Fruit fly (Drosophila melanogaster) whole organism: ENCODE data around the gene vilya.

Experiments used
- EcR ChIP-seq, 2 experiments: fragments of >200 bp; optimal IDR thresholded peaks; 2 replicates each; lab custom pipeline; 2017; ENCODE audit warnings: missing biosample characterization in 2 of 2, missing genetic modification characterization in 2 of 2, missing genetic modification reagents in 2 of 2
- psq ChIP-seq: fragments of >200 bp; optimal IDR thresholded peaks from 2 replicates; lab custom pipeline; 2017

DNA sequence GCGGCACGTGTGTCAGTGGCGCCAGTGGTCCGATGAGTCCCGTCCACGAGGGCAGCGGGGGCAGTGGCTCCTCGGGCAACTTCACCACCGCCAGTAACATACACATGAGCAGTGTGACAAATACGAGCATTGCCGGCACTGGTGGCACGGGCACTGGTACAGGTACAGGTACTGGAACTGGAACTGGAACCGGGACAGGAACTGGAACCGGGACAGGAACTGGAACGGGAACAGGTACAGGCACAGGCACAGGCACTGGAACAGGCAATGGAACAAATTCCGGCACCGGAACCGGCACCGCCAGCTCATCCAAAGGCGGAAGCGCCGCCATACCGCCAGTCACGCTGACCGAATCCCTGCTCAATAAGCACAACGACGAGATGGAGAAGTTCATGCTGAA, 36.1 kb upstream of the vilya start:
- TF ChIP-seq psq (lab: Kevin White, UChicago) (no peak), EcR (GFP tag; optimal IDR thresholded peaks at IDR 0.05; lab: Kevin White, UChicago) (no peak)
